4 fruit fly cellular contexts compared by ENCODE assay signal in genomic region chr2L:11735975-11736374, dm6.
A peak's percentile ranks its signal among the peaks of the same experiment; 100 is the strongest.
TF ChIP-seq lines count a peak whose summit lies in the region.

No protein-coding gene starts in this region.

- peak; percentile 2 for TF ChIP-seq CTCF in whole organism, embryonic (GFP tag; optimal IDR thresholded peaks at IDR 0.05; lab: Kevin White, UChicago)

TF ChIP-seq in whole organism, adult, 20 proteins besides CTCF, POLR2A, EP300 and RAD21:
- TF ChIP-seq Mnt (GFP tag; optimal IDR thresholded peaks at IDR 0.05; lab: Kevin White, UChicago) (no peak), bab1 (GFP tag; optimal IDR thresholded peaks at IDR 0.05; lab: Kevin White, UChicago) (no peak), CG33017 (tag; optimal IDR thresholded peaks at IDR 0.05; lab: Kevin White, UChicago) (peak; percentile 26), CG7045 (GFP tag; optimal IDR thresholded peaks at IDR 0.05; lab: Kevin White, UChicago) (peak; percentile 79), pad (GFP tag; optimal IDR thresholded peaks at IDR 0.05; lab: Kevin White, UChicago) (peak; percentile 20), CG12768 (GFP tag; optimal IDR thresholded peaks at IDR 0.05; lab: Kevin White, UChicago) (peak; percentile 38), ovo (GFP tag; optimal IDR thresholded peaks at IDR 0.05; lab: Kevin White, UChicago) (peak; percentile 6), kay (GFP tag; lab: Kevin White, UChicago; ENCODE audit: borderline replicate concordance) (peak; percentile 77), CG14711 (tag; optimal IDR thresholded peaks at IDR 0.05; lab: Kevin White, UChicago) (peak; percentile 44), cic (GFP tag; optimal IDR thresholded peaks at IDR 0.05; lab: Kevin White, UChicago) (peak; percentile 61), CG1620 (GFP tag; optimal IDR thresholded peaks at IDR 0.05; lab: Kevin White, UChicago) (no peak), Crg-1 (GFP tag; optimal IDR thresholded peaks at IDR 0.05; lab: Kevin White, UChicago) (no peak), CG7101 (tag; optimal IDR thresholded peaks at IDR 0.05; lab: Kevin White, UChicago) (peak; percentile 47), CG11617 (GFP tag; optimal IDR thresholded peaks at IDR 0.05; lab: Kevin White, UChicago) (peak; percentile 35), cnc (optimal IDR thresholded peaks at IDR 0.05; lab: Kevin White, UChicago) (no peak), Hr96 (GFP tag; optimal IDR thresholded peaks at IDR 0.05; lab: Kevin White, UChicago) (peak; percentile 2), tj (GFP tag; optimal IDR thresholded peaks at IDR 0.05; lab: Kevin White, UChicago) (peak; percentile 23)

TF ChIP-seq in whole organism, embryonic, 481 proteins besides CTCF, POLR2A, EP300 and RAD21 (continues in another document):
- TF ChIP-seq CG2116 (GFP tag; optimal IDR thresholded peaks at IDR 0.05; lab: Kevin White, UChicago) (no peak), CG17385 (GFP tag; optimal IDR thresholded peaks at IDR 0.05; lab: Kevin White, UChicago) (peak; percentile 20), CG12659 (GFP tag; optimal IDR thresholded peaks at IDR 0.05; lab: Kevin White, UChicago) (no peak), mam (GFP tag; optimal IDR thresholded peaks at IDR 0.05; lab: Kevin White, UChicago) (no peak), CG9817 (tag; optimal IDR thresholded peaks at IDR 0.05; lab: Kevin White, UChicago) (peak; percentile 27), CG17568 (GFP tag; optimal IDR thresholded peaks at IDR 0.05; lab: Kevin White, UChicago) (peak; percentile 43), Med (GFP tag; lab: Kevin White, UChicago) (peak; percentile 83), exex (tag; optimal IDR thresholded peaks at IDR 0.05; lab: Kevin White, UChicago) (peak; percentile 92), dysf (GFP tag; IDR thresholded peaks at IDR 0.05; lab: Robert Waterston, UW) (no peak), CG5180 (GFP tag; optimal IDR thresholded peaks at IDR 0.05; lab: Kevin White, UChicago) (peak; percentile 29), CG11696 (GFP tag; IDR thresholded peaks at IDR 0.05; lab: Robert Waterston, UW) (0 out of 2 replicates have a peak, but pooled peaks have one; percentile 27), p53 (GFP tag; optimal IDR thresholded peaks at IDR 0.05; lab: Kevin White, UChicago) (no peak), CG17612 (GFP tag; IDR thresholded peaks at IDR 0.05; lab: Robert Waterston, UW) (no peak), unpg (GFP tag; optimal IDR thresholded peaks at IDR 0.05; lab: Kevin White, UChicago) (peak; percentile 53), stc (GFP tag; IDR thresholded peaks at IDR 0.05; lab: Robert Waterston, UW) (0 out of 2 replicates have a peak, but pooled peaks have one; percentile 32), CG11695 (GFP tag; IDR thresholded peaks at IDR 0.05; lab: Robert Waterston, UW) (0 out of 3 replicates have a peak, but pooled peaks have one; percentile 11), sug (tag; optimal IDR thresholded peaks at IDR 0.05; lab: Kevin White, UChicago) (peak; percentile 49), CG1602 (GFP tag; optimal IDR thresholded peaks at IDR 0.05; lab: Kevin White, UChicago) (no peak), salm (tag; optimal IDR thresholded peaks at IDR 0.05; lab: Kevin White, UChicago) (peak; percentile 61), CG8359 (GFP tag; optimal IDR thresholded peaks at IDR 0.05; lab: Kevin White, UChicago; ENCODE audit: borderline replicate concordance) (peak; percentile 38), CG11560 (tag; IDR thresholded peaks at IDR 0.05; lab: Robert Waterston, UW) (no peak), CG8281 (tag; optimal IDR thresholded peaks at IDR 0.05; lab: Kevin White, UChicago) (no peak), CG6683 (GFP tag; optimal IDR thresholded peaks at IDR 0.05; lab: Kevin White, UChicago) (no peak), PHDP (tag; optimal IDR thresholded peaks at IDR 0.05; lab: Kevin White, UChicago) (peak; percentile 81), Hr39 (optimal IDR thresholded peaks at IDR 0.05; lab: Kevin White, UChicago) (no peak)

TF ChIP-seq in whole organism, prepupa, 60 proteins besides CTCF, POLR2A, EP300 and RAD21:
- TF ChIP-seq Ets21C (GFP tag; optimal IDR thresholded peaks at IDR 0.05; lab: Kevin White, UChicago) = no peak
- TF ChIP-seq Eip93F (GFP tag; optimal IDR thresholded peaks at IDR 0.05; lab: Kevin White, UChicago) = no peak
- TF ChIP-seq svp (GFP tag; lab: Kevin White, UChicago) = peak; percentile 51
- TF ChIP-seq spab (GFP tag; optimal IDR thresholded peaks at IDR 0.05; lab: Kevin White, UChicago) = no peak
- no peak for TF ChIP-seq Eip75B (GFP tag; optimal IDR thresholded peaks at IDR 0.05; lab: Kevin White, UChicago)
- TF ChIP-seq Eip78C (GFP tag; lab: Kevin White, UChicago) = peak; percentile 56
- TF ChIP-seq fkh (GFP tag; optimal IDR thresholded peaks at IDR 0.05; lab: Kevin White, UChicago) = peak; percentile 73
- no peak for TF ChIP-seq topi (GFP tag; optimal IDR thresholded peaks at IDR 0.05; lab: Kevin White, UChicago)
- peak; percentile 35 for TF ChIP-seq vri (GFP tag; optimal IDR thresholded peaks at IDR 0.05; lab: Kevin White, UChicago)
- TF ChIP-seq CG6163 (GFP tag; IDR thresholded peaks at IDR 0.05; lab: Robert Waterston, UW) = no peak
- TF ChIP-seq esn (GFP tag; optimal IDR thresholded peaks at IDR 0.05; lab: Kevin White, UChicago) = no peak
- TF ChIP-seq ss (GFP tag; optimal IDR thresholded peaks at IDR 0.05; lab: Kevin White, UChicago) = no peak
- TF ChIP-seq Smox (GFP tag; optimal IDR thresholded peaks at IDR 0.05; lab: Kevin White, UChicago) = no peak

TF ChIP-seq in whole organism, wandering third instar larva, 38 proteins besides CTCF, POLR2A, EP300 and RAD21:
- TF ChIP-seq CrebA (GFP tag; optimal IDR thresholded peaks at IDR 0.05; lab: Kevin White, UChicago; ENCODE audit: borderline replicate concordance) = peak; percentile 43
- no peak for TF ChIP-seq brk (GFP tag; optimal IDR thresholded peaks at IDR 0.05; lab: Kevin White, UChicago)
- peak; percentile 13 for TF ChIP-seq HLH106 (tag; optimal IDR thresholded peaks at IDR 0.05; lab: Kevin White, UChicago)
- peak; percentile 30 for TF ChIP-seq Sp1 (GFP tag; optimal IDR thresholded peaks at IDR 0.05; lab: Kevin White, UChicago)
- TF ChIP-seq Rel (GFP tag; optimal IDR thresholded peaks at IDR 0.05; lab: Kevin White, UChicago) = no peak
- TF ChIP-seq Rel (tag; optimal IDR thresholded peaks at IDR 0.05; lab: Kevin White, UChicago) = peak; percentile 34
TF ChIP-seq in whole organism, wandering third instar larva: peak in this region for 4.
